Worm (Caenorhabditis elegans) whole organism, late embryonic: ENCODE data around the gene F58D2.5.

ENCODE experiments used
- eyg-1 ChIP-seq: sonication (generic microtip); optimal IDR thresholded peaks from 2 replicates; lab custom pipeline; 2016; ENCODE audit warnings: missing genotype, missing genetic modification characterization, missing compliant biosample characterization
- fax-1 ChIP-seq: sonication (generic microtip); optimal IDR thresholded peaks from 2 replicates; lab custom pipeline; 2016; ENCODE audit warnings: missing genotype, missing genetic modification characterization, missing compliant biosample characterization
- madf-2 ChIP-seq: sonication (generic microtip); optimal IDR thresholded peaks from 2 replicates; lab custom pipeline; 2017; ENCODE audit warnings: missing genetic modification characterization, missing compliant biosample characterization
- nhr-11 ChIP-seq: fragments of 150-350 bp; optimal IDR thresholded peaks from 2 replicates; lab custom pipeline; 2014; ENCODE audit warnings: missing biosample characterization, missing genetic modification characterization
- ref-2 ChIP-seq: sonication (generic microtip); optimal IDR thresholded peaks from 2 replicates; lab custom pipeline; 2016; ENCODE audit warnings: missing genetic modification characterization, missing compliant biosample characterization
- rnt-1 ChIP-seq: sonication (generic microtip); optimal IDR thresholded peaks from 2 replicates; lab custom pipeline; 2016; ENCODE audit warnings: missing genetic modification characterization, missing compliant biosample characterization

ce11 chrIV:13214466-13214865 lies 21.3 kb upstream of the F58D2.5 start, which contains the start of gene cho-1:
- TF ChIP-seq eyg-1, result no peak
- no peak for TF ChIP-seq madf-2
- no peak for TF ChIP-seq fax-1 (tag; lab: Kevin White, UChicago)
- no peak for TF ChIP-seq ref-2 (tag; lab: Kevin White, UChicago)
- TF ChIP-seq nhr-11 (tag; lab: Kevin White, UChicago), result no peak
- TF ChIP-seq rnt-1 (tag; lab: Kevin White, UChicago), result no peak
